Worm (Caenorhabditis elegans) whole organism, early embryonic: ENCODE data around the gene ccdc-12.

Experiments used
- hmg-4 ChIP-seq: fragments of 200-800 bp; sonication (Bioruptor generic); optimal IDR thresholded peaks from 2 replicates; lab custom pipeline; 2018; ENCODE audit warnings: mild to moderate bottlenecking, missing genetic modification characterization, missing compliant biosample characterization
- hnd-1 ChIP-seq: sonication (generic microtip); optimal IDR thresholded peaks from 2 replicates; lab custom pipeline; 2016; ENCODE audit warnings: missing genetic modification characterization, missing compliant biosample characterization
- sea-1 ChIP-seq: fragments of 200-800 bp; sonication (Bioruptor generic); conservative IDR thresholded peaks from 2 replicates; pipeline ENCODE4 v1.3.6; 2022; ENCODE audit warnings: missing genetic modification characterization, missing compliant biosample characterization

DNA sequence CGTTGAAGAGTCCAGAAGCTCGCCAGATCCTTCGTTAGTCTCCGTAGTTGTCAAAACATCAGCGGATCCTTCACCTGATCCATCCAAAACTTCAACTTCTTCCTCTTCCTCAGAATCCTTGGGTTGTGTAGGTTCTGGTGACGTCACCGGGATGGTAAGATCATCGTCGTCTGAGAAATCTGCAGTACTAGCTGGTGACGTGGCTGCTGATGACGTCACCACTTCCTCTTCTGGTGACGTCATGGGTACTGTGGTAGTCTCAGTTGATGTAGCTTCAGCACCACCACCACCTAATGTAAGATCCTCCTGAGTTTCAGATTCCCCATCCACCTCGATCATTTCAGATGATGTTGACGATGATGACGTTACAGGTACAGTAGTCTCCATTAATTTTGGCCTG, 33.6 kb downstream of the ccdc-12 start:
- no peak for TF ChIP-seq hnd-1 (tag; lab: Kevin White, UChicago)
- no peak for TF ChIP-seq sea-1 (GFP tag; lab: Robert Waterston, UW)
- TF ChIP-seq hmg-4 (GFP tag; lab: Kevin White, UChicago): no peak
